Fruit fly (Drosophila melanogaster) whole organism, wandering third instar larva: ENCODE data around the gene CG31220.

Experiments
- Hnf4 ChIP-seq: fragments of 200-800 bp; sonication (Bioruptor generic); optimal IDR thresholded peaks from 2 replicates; lab custom pipeline; 2016; ENCODE audit warnings: missing biosample characterization, mild to moderate bottlenecking, missing genetic modification characterization
- Hr83 ChIP-seq: fragments of 200-300 bp; sonication (Bioruptor generic); optimal IDR thresholded peaks from 2 replicates; lab custom pipeline; 2016; ENCODE audit warnings: missing biosample characterization, mild to moderate bottlenecking, missing genetic modification characterization, moderate library complexity; ENCODE audit not compliant: poor library complexity, severe bottlenecking

DNA sequence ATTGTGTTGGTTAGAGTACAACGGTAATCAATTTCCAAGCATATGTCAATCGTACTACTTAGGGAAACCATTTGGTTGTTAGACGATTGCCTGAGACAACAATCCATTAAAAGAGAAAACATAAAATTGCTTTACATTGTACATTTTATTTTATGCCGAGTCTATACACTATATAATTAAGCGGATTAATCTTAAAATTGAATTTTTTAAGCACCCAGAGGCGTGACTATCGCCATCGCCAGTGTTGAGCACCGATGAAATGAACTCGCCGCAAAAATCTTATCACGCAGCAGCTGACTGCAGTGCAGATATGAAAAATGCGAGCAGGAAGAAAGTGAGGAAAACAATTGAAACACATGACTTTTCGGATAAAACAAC lies 5.4 kb upstream of the CG31220 start:
- TF ChIP-seq Hr83 (GFP tag; lab: Kevin White, UChicago) (peak; percentile 50), Hnf4 (peak; percentile 49)
